Worm (Caenorhabditis elegans) whole organism, L3 larva: ENCODE measurements around the gene ilys-3.

ENCODE experiments used
- ceh-9 ChIP-seq: sonication (generic microtip); optimal IDR thresholded peaks from 2 replicates; lab custom pipeline; 2018; ENCODE audit warnings: missing biosample characterization, missing genetic modification characterization
- elt-3 ChIP-seq, 3 experiments: fragments of 150-350 bp in 1 of 3; sonication (generic microtip) in 2 of 3; optimal IDR thresholded peaks; 2 replicates in 2 of 3; 4 replicates in 1 of 3; lab custom pipeline; 2014 to 2017; ENCODE audit warnings: missing biosample characterization in 3 of 3, missing genetic modification characterization in 3 of 3
- fos-1 ChIP-seq: fragments of 150-350 bp; optimal IDR thresholded peaks from 2 replicates; lab custom pipeline; 2014; ENCODE audit warnings: missing biosample characterization, missing genetic modification characterization
- nhr-11 ChIP-seq: fragments of 150-350 bp; optimal IDR thresholded peaks from 2 replicates; lab custom pipeline; 2014; ENCODE audit warnings: missing biosample characterization, missing genetic modification characterization
- nhr-237 ChIP-seq: fragments of 150-350 bp; optimal IDR thresholded peaks from 2 replicates; lab custom pipeline; 2014; ENCODE audit warnings: missing biosample characterization, missing genetic modification characterization
- nhr-28 ChIP-seq: fragments of 150-350 bp; optimal IDR thresholded peaks from 2 replicates; lab custom pipeline; 2014; ENCODE audit warnings: missing biosample characterization, missing genetic modification characterization
- pha-4 ChIP-seq: fragments of 150-350 bp; optimal IDR thresholded peaks from 2 replicates; lab custom pipeline; 2014; ENCODE audit warnings: missing biosample characterization, missing genetic modification reagents, missing genetic modification characterization
- pqm-1 ChIP-seq: fragments of 150-350 bp; optimal IDR thresholded peaks from 2 replicates; lab custom pipeline; 2017; ENCODE audit warnings: missing biosample characterization, missing genetic modification characterization, inconsistent platforms
- unc-62 ChIP-seq: fragments of 150-350 bp; sonication (generic microtip); optimal IDR thresholded peaks from 4 replicates; lab custom pipeline; 2014; ENCODE audit warnings: missing biosample characterization, missing genetic modification reagents, missing genetic modification characterization

- TF ChIP-seq elt-3 (tag; optimal IDR thresholded peaks at IDR 0.05; lab: Kevin White, UChicago) (no peak), unc-62 (GFP tag; lab: Kevin White, UChicago) (no peak), pha-4 (tag; lab: Kevin White, UChicago) (no peak), nhr-28 (no peak), nhr-11 (tag; lab: Kevin White, UChicago) (no peak), nhr-237 (no peak), pqm-1 (tag; lab: Kevin White, UChicago) (no peak), fos-1 (tag; lab: Kevin White, UChicago) (no peak), ceh-9 (tag; lab: Kevin White, UChicago) (no peak)
Observed at ce11 chrIV:2507824-2508223, 43.6 kb downstream of the ilys-3 start, which contains the start of gene Y69A2AR.22.
